Fruit fly (Drosophila melanogaster) whole organism, embryonic: ENCODE data around the gene Mdr65.

ENCODE experiments used
- Aef1 ChIP-seq: fragments of 200-800 bp; sonication (Bioruptor generic); IDR thresholded peaks from 3 replicates; pipeline ENCODE4 v1.3.6; 2022; ENCODE audit warnings: missing biosample characterization, missing genetic modification characterization
- CG11504 ChIP-seq: fragments of 200-800 bp; sonication (Bioruptor generic); optimal IDR thresholded peaks from 3 replicates; lab custom pipeline; 2019; ENCODE audit warnings: missing biosample characterization, mild to moderate bottlenecking, missing genetic modification characterization, moderate library complexity
- CG17802 ChIP-seq: fragments of 200-800 bp; sonication (Bioruptor generic); optimal IDR thresholded peaks from 2 replicates; lab custom pipeline; 2018; ENCODE audit warnings: missing biosample characterization, mild to moderate bottlenecking, missing genetic modification characterization, moderate library complexity
- CG8765 ChIP-seq: fragments of 200-800 bp; sonication (Bioruptor generic); IDR thresholded peaks from 2 replicates; pipeline ENCODE4 v1.3.6; 2022; ENCODE audit warnings: missing biosample characterization, missing genetic modification characterization
- CrebB ChIP-seq: fragments of 200-800 bp; sonication (Bioruptor generic); optimal IDR thresholded peaks from 3 replicates; lab custom pipeline; 2018; ENCODE audit warnings: missing biosample characterization, mild to moderate bottlenecking, missing genetic modification characterization
- Dip2 ChIP-seq: fragments of 200-800 bp; sonication (Bioruptor generic); IDR thresholded peaks from 2 replicates; pipeline ENCODE4 v1.3.6; 2022; ENCODE audit warnings: missing biosample characterization, missing genetic modification characterization
- HHEX ChIP-seq: fragments of 200-800 bp; sonication (Bioruptor generic); optimal IDR thresholded peaks from 3 replicates; lab custom pipeline; 2017; ENCODE audit warnings: missing biosample characterization, mild to moderate bottlenecking, missing genetic modification characterization, missing genetic modification reagents
- bcd ChIP-seq: fragments of 200-800 bp; sonication (Bioruptor generic); optimal IDR thresholded peaks from 2 replicates; lab custom pipeline; 2017; ENCODE audit warnings: missing biosample characterization, mild to moderate bottlenecking, missing genetic modification characterization
- fd64A ChIP-seq: fragments of 200-800 bp; sonication (Bioruptor generic); optimal IDR thresholded peaks from 3 replicates; lab custom pipeline; 2018; ENCODE audit warnings: missing biosample characterization, mild to moderate bottlenecking, missing genetic modification characterization
- ken ChIP-seq: fragments of 200-800 bp; sonication (Bioruptor generic); IDR thresholded peaks from 3 replicates; pipeline ENCODE4 v1.3.6; 2022; ENCODE audit warnings: missing biosample characterization, missing genetic modification characterization
- wor ChIP-seq: fragments of 200-800 bp; sonication (Bioruptor generic); IDR thresholded peaks from 2 replicates; pipeline ENCODE4 v1.3.6; 2022; ENCODE audit warnings: missing biosample characterization, missing genetic modification characterization

Mdr65 gene

DNA sequence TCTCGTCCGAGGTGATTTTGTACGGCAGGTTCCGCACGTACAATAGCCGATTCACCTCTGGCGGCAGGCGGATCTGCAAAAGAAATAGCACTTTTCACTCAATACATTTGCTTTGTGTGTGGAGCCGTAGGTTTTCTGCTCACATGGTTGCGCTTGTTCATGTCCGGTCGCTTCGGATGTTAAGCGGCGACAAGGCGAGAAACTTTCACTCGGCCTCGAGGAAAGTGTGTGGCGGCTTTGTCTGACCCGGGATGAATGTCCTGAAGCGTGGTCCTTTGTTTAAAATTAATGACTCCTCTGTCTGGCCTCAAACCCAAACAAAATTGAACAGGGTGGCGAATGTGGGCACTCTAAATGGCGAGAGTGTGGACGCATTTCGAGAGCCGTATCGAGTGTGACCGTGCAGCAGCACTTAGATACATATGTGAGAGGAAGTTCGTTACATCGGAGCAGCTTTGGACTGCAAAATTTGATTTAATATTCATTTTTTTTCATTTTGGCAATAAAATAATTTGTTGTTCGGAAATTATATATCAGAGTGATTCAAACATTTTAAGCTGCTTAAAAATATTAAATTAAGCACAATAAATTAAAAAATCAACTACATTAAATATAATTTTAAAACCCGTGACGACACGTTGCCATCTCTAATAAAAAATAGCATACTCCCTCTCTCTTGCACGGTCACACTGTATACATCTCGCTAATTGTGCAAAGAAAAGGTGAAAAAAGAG is 52.6 kb downstream of the Mdr65 start, which contains the start of the genes Sf3b6 and Tnpo (continued):
- TF ChIP-seq HHEX (GFP tag; lab: Kevin White, UChicago) (peak; percentile 70), ken (peak; percentile 85), CrebB (tag; lab: Kevin White, UChicago) (peak; percentile 49), CG11504 (tag; lab: Kevin White, UChicago) (no peak), bcd (GFP tag; lab: Kevin White, UChicago) (peak; percentile 85), CG17802 (tag; lab: Kevin White, UChicago) (peak; percentile 47), wor (GFP tag; lab: Robert Waterston, UW) (peak; percentile 79), Dip2 (GFP tag; lab: Robert Waterston, UW) (no peak), Aef1 (GFP tag; lab: Robert Waterston, UW) (peak; percentile 87), fd64A (GFP tag; lab: Kevin White, UChicago) (no peak), CG8765 (GFP tag; lab: Robert Waterston, UW) (peak; percentile 76)
